Fruit fly (Drosophila melanogaster) whole organism, embryonic: Measurements from ENCODE around the gene MEP-1.

Experiments
- Awh ChIP-seq: fragments of 200-800 bp; sonication (Bioruptor generic); IDR thresholded peaks from 2 replicates; pipeline ENCODE4, ENCODE4 v1.3.6; 2022; ENCODE audit warnings: missing biosample characterization, missing genetic modification characterization
- CG10147 ChIP-seq: fragments of 200-800 bp; sonication (Bioruptor generic); optimal IDR thresholded peaks from 2 replicates; lab custom pipeline; 2019; ENCODE audit warnings: missing biosample characterization, mild to moderate bottlenecking, missing genetic modification characterization, moderate library complexity
- CG10366 ChIP-seq: fragments of 200-800 bp; sonication (Bioruptor generic); IDR thresholded peaks from 2 replicates; pipeline ENCODE4 v1.3.6; 2022; ENCODE audit warnings: missing biosample characterization, missing genetic modification characterization
- CG10543 ChIP-seq: fragments of 200-800 bp; sonication (Bioruptor generic); optimal IDR thresholded peaks from 3 replicates; lab custom pipeline; 2017; ENCODE audit warnings: missing biosample characterization, mild to moderate bottlenecking, missing genetic modification characterization, moderate library complexity
- CG10979 ChIP-seq: fragments of 200-800 bp; sonication (Bioruptor generic); optimal IDR thresholded peaks from 2 replicates; lab custom pipeline; 2018; ENCODE audit warnings: missing biosample characterization, mild to moderate bottlenecking, missing genetic modification characterization, moderate library complexity
- CG1233 ChIP-seq: fragments of 200-800 bp; sonication (Bioruptor generic); optimal IDR thresholded peaks from 4 replicates; lab custom pipeline; 2018; ENCODE audit warnings: missing biosample characterization, mild to moderate bottlenecking, missing genetic modification characterization
- CG13775 ChIP-seq: fragments of 200-800 bp; sonication (Bioruptor generic); optimal IDR thresholded peaks from 3 replicates; lab custom pipeline; 2017; ENCODE audit warnings: missing biosample characterization, mild to moderate bottlenecking, missing genetic modification characterization
- CG14860 ChIP-seq: fragments of 200-800 bp; sonication (Bioruptor generic); IDR thresholded peaks from 3 replicates; pipeline ENCODE4 v1.3.6; 2022; ENCODE audit warnings: missing biosample characterization, missing genetic modification characterization; ENCODE audit not compliant: partially characterized antibody
- CG15514 ChIP-seq: fragments of 200-800 bp; sonication (Bioruptor generic); optimal IDR thresholded peaks from 3 replicates; lab custom pipeline; 2017; ENCODE audit warnings: missing biosample characterization, missing genetic modification characterization, mild to moderate bottlenecking, moderate library complexity, missing genetic modification reagents
- CG16815 ChIP-seq: fragments of 200-800 bp; sonication (Bioruptor generic); optimal IDR thresholded peaks from 3 replicates; lab custom pipeline; 2017; ENCODE audit warnings: missing biosample characterization, mild to moderate bottlenecking, missing genetic modification characterization
- CG18764 ChIP-seq: fragments of 200-800 bp; sonication (Bioruptor generic); optimal IDR thresholded peaks from 3 replicates; lab custom pipeline; 2016; ENCODE audit warnings: missing biosample characterization, missing genetic modification characterization
- CG30403 ChIP-seq: fragments of 200-800 bp; sonication (Bioruptor generic); optimal IDR thresholded peaks from 3 replicates; lab custom pipeline; 2016; ENCODE audit warnings: missing biosample characterization, missing genetic modification characterization
- CG31441 ChIP-seq: fragments of 200-800 bp; sonication (Bioruptor generic); IDR thresholded peaks from 2 replicates; pipeline ENCODE4 v1.3.6; 2022; ENCODE audit warnings: missing biosample characterization, missing genetic modification characterization
- CG33557 ChIP-seq: fragments of 200-800 bp; sonication (Bioruptor generic); optimal IDR thresholded peaks from 2 replicates; lab custom pipeline; 2019; ENCODE audit warnings: missing biosample characterization, mild to moderate bottlenecking, missing genetic modification characterization, moderate library complexity
- CG3407 ChIP-seq: fragments of 200-800 bp; sonication (Bioruptor generic); optimal IDR thresholded peaks from 2 replicates; lab custom pipeline; 2018; ENCODE audit warnings: missing biosample characterization, mild to moderate bottlenecking, missing genetic modification characterization
- CG34224 ChIP-seq: fragments of 200-800 bp; sonication (Bioruptor generic); IDR thresholded peaks from 3 replicates; pipeline ENCODE4 v1.3.6; 2022; ENCODE audit warnings: missing biosample characterization, missing genetic modification characterization; ENCODE audit not compliant: partially characterized antibody
- CG4404 ChIP-seq: fragments of 200-800 bp; sonication (Bioruptor generic); IDR thresholded peaks from 2 replicates; pipeline ENCODE4 v1.3.6; 2022; ENCODE audit warnings: missing biosample characterization, missing genetic modification characterization
- CG6683 ChIP-seq: fragments of 200-800 bp; sonication (Bioruptor generic); optimal IDR thresholded peaks from 2 replicates; lab custom pipeline; 2017; ENCODE audit warnings: missing biosample characterization, mild to moderate bottlenecking, missing genetic modification characterization, missing genetic modification reagents
- CG8924 ChIP-seq: fragments of 200-800 bp; optimal IDR thresholded peaks from 3 replicates; lab custom pipeline; 2019; ENCODE audit warnings: missing biosample characterization, mild to moderate bottlenecking, missing genetic modification characterization, moderate library complexity
- CG9609 ChIP-seq: fragments of 200-800 bp; sonication (Bioruptor generic); optimal IDR thresholded peaks from 3 replicates; lab custom pipeline; 2016; ENCODE audit warnings: missing biosample characterization, missing genetic modification characterization
- CTCF ChIP-seq: fragments of 200-800 bp; sonication (Bioruptor generic); optimal IDR thresholded peaks from 2 replicates; lab custom pipeline; 2017; ENCODE audit warnings: missing biosample characterization, mild to moderate bottlenecking, missing genetic modification characterization, moderate library complexity
- Dad ChIP-seq: fragments of 200-800 bp; sonication (Bioruptor generic); optimal IDR thresholded peaks from 3 replicates; lab custom pipeline; 2016; ENCODE audit warnings: missing biosample characterization, missing genetic modification characterization
- Ets65A ChIP-seq: fragments of 200-800 bp; sonication (Bioruptor generic); peaks from one replicate; lab custom pipeline; 2016; ENCODE audit warnings: missing biosample characterization, missing genetic modification characterization
- HLH4C ChIP-seq: fragments of 200-800 bp; sonication (Bioruptor generic); IDR thresholded peaks from 3 replicates; pipeline ENCODE4 v1.3.6; 2022; ENCODE audit warnings: missing biosample characterization, missing genetic modification characterization; ENCODE audit not compliant: partially characterized antibody
- Hr78 ChIP-seq, 2 experiments: fragments of 200-800 bp in 1 of 2; fragments of >200 bp in 1 of 2; sonication (Bioruptor generic) in 1 of 2; optimal IDR thresholded peaks; 2 replicates each; lab custom pipeline; 2017 to 2019; ENCODE audit warnings: missing biosample characterization in 2 of 2, missing genetic modification characterization in 2 of 2, mild to moderate bottlenecking in 1 of 2, moderate library complexity in 1 of 2
- Meics ChIP-seq: fragments of 200-800 bp; sonication (Bioruptor generic); optimal IDR thresholded peaks from 2 replicates; lab custom pipeline; 2017; ENCODE audit warnings: missing biosample characterization, mild to moderate bottlenecking, missing genetic modification characterization
- Nf-YB ChIP-seq: fragments of 200-800 bp; sonication (Bioruptor generic); optimal IDR thresholded peaks from 3 replicates; lab custom pipeline; 2019; ENCODE audit warnings: missing biosample characterization, mild to moderate bottlenecking, missing genetic modification characterization, moderate library complexity
- Nf-YC ChIP-seq: fragments of 200-800 bp; optimal IDR thresholded peaks from 3 replicates; lab custom pipeline; 2019; ENCODE audit warnings: missing biosample characterization, mild to moderate bottlenecking, missing genetic modification characterization, moderate library complexity
- Sox102F ChIP-seq: fragments of 200-800 bp; sonication (Bioruptor generic); optimal IDR thresholded peaks from 2 replicates; lab custom pipeline; 2018; ENCODE audit warnings: missing biosample characterization, mild to moderate bottlenecking, missing genetic modification characterization, moderate library complexity
- Ssrp ChIP-seq: fragments of 200-800 bp; sonication (Bioruptor generic); optimal IDR thresholded peaks from 2 replicates; lab custom pipeline; 2018; ENCODE audit warnings: missing biosample characterization, mild to moderate bottlenecking, missing genetic modification characterization, moderate library complexity
- YL-1 ChIP-seq: fragments of 200-800 bp; sonication (Bioruptor generic); optimal IDR thresholded peaks from 3 replicates; lab custom pipeline; 2017; ENCODE audit warnings: missing biosample characterization, mild to moderate bottlenecking, missing genetic modification characterization
- ab ChIP-seq: fragments of 200-800 bp; sonication (Bioruptor generic); optimal IDR thresholded peaks from 2 replicates; lab custom pipeline; 2016; ENCODE audit warnings: missing biosample characterization, missing genetic modification characterization
- ase ChIP-seq: fragments of 200-800 bp; sonication (Bioruptor generic); IDR thresholded peaks from 3 replicates; pipeline ENCODE4 v1.3.6; 2022; ENCODE audit warnings: missing biosample characterization, missing genetic modification characterization
- crc ChIP-seq: fragments of 200-800 bp; sonication (Bioruptor generic); optimal IDR thresholded peaks from 2 replicates; lab custom pipeline; 2016; ENCODE audit warnings: missing biosample characterization, missing genetic modification characterization
- dati ChIP-seq: fragments of 200-800 bp; sonication (Bioruptor generic); IDR thresholded peaks from 2 replicates; pipeline ENCODE4 v1.3.6; 2022; ENCODE audit warnings: missing biosample characterization, missing genetic modification characterization
- gcm2 ChIP-seq: fragments of 200-800 bp; sonication (Bioruptor generic); optimal IDR thresholded peaks from 2 replicates; lab custom pipeline; 2016; ENCODE audit warnings: missing biosample characterization, missing genetic modification characterization
- gem ChIP-seq: fragments of 200-800 bp; sonication (Bioruptor generic); optimal IDR thresholded peaks from 2 replicates; lab custom pipeline; 2019; ENCODE audit warnings: missing biosample characterization, mild to moderate bottlenecking, missing genetic modification characterization, moderate library complexity
- grau ChIP-seq: fragments of 200-800 bp; optimal IDR thresholded peaks from 3 replicates; lab custom pipeline; 2019; ENCODE audit warnings: missing biosample characterization, mild to moderate bottlenecking, missing genetic modification characterization, moderate library complexity
- her ChIP-seq: fragments of 200-800 bp; sonication (Bioruptor generic); optimal IDR thresholded peaks from 2 replicates; lab custom pipeline; 2016; ENCODE audit warnings: missing biosample characterization, missing genetic modification characterization
- lbe ChIP-seq: fragments of 200-800 bp; sonication (Bioruptor generic); optimal IDR thresholded peaks from 2 replicates; lab custom pipeline; 2016; ENCODE audit warnings: missing biosample characterization, mild to moderate bottlenecking, missing genetic modification characterization
- lilli ChIP-seq: fragments of 200-800 bp; sonication (Bioruptor generic); optimal IDR thresholded peaks from 3 replicates; lab custom pipeline; 2016; ENCODE audit warnings: missing biosample characterization, missing genetic modification characterization
- lov ChIP-seq, 2 experiments: fragments of 200-800 bp in 1 of 2; fragments of >200 bp in 1 of 2; sonication (Bioruptor generic) in 1 of 2; IDR thresholded peaks in 1 of 2; optimal IDR thresholded peaks in 1 of 2; 2 replicates in 1 of 2; 3 replicates in 1 of 2; pipeline versions ENCODE4 v1.3.6 to Lab custom; 2017 to 2022; ENCODE audit warnings: missing biosample characterization in 1 of 2, missing genetic modification characterization in 1 of 2
- luna ChIP-seq: fragments of 200-800 bp; sonication (Bioruptor generic); optimal IDR thresholded peaks from 2 replicates; lab custom pipeline; 2016; ENCODE audit warnings: missing biosample characterization, missing genetic modification characterization
- maf-S ChIP-seq: fragments of 200-800 bp; sonication (Bioruptor generic); optimal IDR thresholded peaks from 2 replicates; lab custom pipeline; 2016; ENCODE audit warnings: missing biosample characterization, missing genetic modification characterization
- peb ChIP-seq: fragments of 200-800 bp; sonication (Bioruptor generic); IDR thresholded peaks from 2 replicates; pipeline ENCODE4 v1.3.6; 2022; ENCODE audit warnings: missing biosample characterization, missing genetic modification characterization
- pum ChIP-seq: fragments of 200-800 bp; sonication (Bioruptor generic); optimal IDR thresholded peaks from 2 replicates; lab custom pipeline; 2016; ENCODE audit warnings: missing biosample characterization, missing genetic modification characterization
- tna ChIP-seq: fragments of 200-800 bp; sonication (Bioruptor generic); IDR thresholded peaks from 2 replicates; pipeline ENCODE4 v1.3.6; 2022; ENCODE audit warnings: missing biosample characterization, missing genetic modification characterization; ENCODE audit not compliant: partially characterized antibody
- vvl ChIP-seq: fragments of 200-800 bp; sonication (Bioruptor generic); IDR thresholded peaks from 2 replicates; pipeline ENCODE4 v1.3.6; 2022; ENCODE audit warnings: missing biosample characterization, missing genetic modification characterization
- zen2 ChIP-seq: fragments of 200-800 bp; sonication (Bioruptor generic); IDR thresholded peaks from 3 replicates; pipeline ENCODE4 v1.3.6; 2022; ENCODE audit warnings: missing biosample characterization, missing genetic modification characterization; ENCODE audit not compliant: partially characterized antibody
- zfh1 ChIP-seq: fragments of 200-800 bp; sonication (Bioruptor generic); IDR thresholded peaks from 3 replicates; pipeline ENCODE4 v1.3.6; 2022; ENCODE audit warnings: missing biosample characterization, missing genetic modification characterization

Gene MEP-1

dm6 chr3L:2581857-2582256, 49.7 kb upstream of the MEP-1 start (continued):
- TF ChIP-seq Hr78 (GFP tag; optimal IDR thresholded peaks at IDR 0.05; lab: Kevin White, UChicago) (no peak), lilli (GFP tag; lab: Kevin White, UChicago) (no peak), CTCF (GFP tag; lab: Kevin White, UChicago) (no peak), crc (GFP tag; lab: Kevin White, UChicago) (no peak), dati (GFP tag; lab: Robert Waterston, UW) (no peak), CG3407 (GFP tag; lab: Kevin White, UChicago) (no peak), lov (optimal IDR thresholded peaks at IDR 0.05; lab: Kevin White, UChicago) (no peak), lov (GFP tag; IDR thresholded peaks at IDR 0.05; lab: Robert Waterston, UW) (no peak), grau (tag; lab: Kevin White, UChicago) (peak; percentile 93), CG15514 (GFP tag; lab: Kevin White, UChicago) (no peak)

DNA sequence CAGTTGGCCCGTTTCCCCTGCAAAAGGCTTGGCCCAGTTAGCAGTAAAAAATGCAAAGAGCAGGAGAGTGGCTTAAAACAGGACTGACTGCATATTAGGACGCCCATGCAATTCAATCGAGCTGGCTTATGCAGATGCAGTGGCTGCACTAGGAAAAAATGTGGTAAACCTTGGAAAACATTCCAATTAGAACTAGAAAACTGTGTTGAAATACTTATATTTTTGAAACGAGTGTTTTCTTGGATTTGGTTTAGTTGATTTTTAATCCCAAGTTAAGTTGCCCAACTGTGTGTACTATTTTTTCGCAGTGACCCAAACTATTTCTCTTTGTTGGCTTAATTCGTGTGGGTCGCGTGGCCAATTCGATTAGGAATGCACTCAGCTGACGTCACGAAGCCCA, 49.2 kb upstream of the MEP-1 start:
- TF ChIP-seq zen2: no peak
- no peak for TF ChIP-seq Dad (GFP tag; lab: Kevin White, UChicago)
- TF ChIP-seq peb: no peak
- no peak for TF ChIP-seq CG18764
- no peak for TF ChIP-seq CG6683 (GFP tag; lab: Kevin White, UChicago)
- no peak for TF ChIP-seq CG8924 (tag; lab: Kevin White, UChicago)
- TF ChIP-seq CG31441 (GFP tag; lab: Robert Waterston, UW): no peak
- no peak for TF ChIP-seq CG10543
- TF ChIP-seq vvl (GFP tag; lab: Robert Waterston, UW): peak; percentile 49
- TF ChIP-seq Awh (GFP tag; lab: Robert Waterston, UW): peak; percentile 41; the same call in 1 of the 2 replicates
- no peak for TF ChIP-seq YL-1 (GFP tag; lab: Kevin White, UChicago)
- no peak for TF ChIP-seq CG34224 (GFP tag; lab: Robert Waterston, UW)
- no peak for TF ChIP-seq Nf-YB (GFP tag; lab: Kevin White, UChicago)
- no peak for TF ChIP-seq CG10366 (GFP tag; lab: Robert Waterston, UW)
- no peak for TF ChIP-seq tna
- no peak for TF ChIP-seq CG16815 (GFP tag; lab: Kevin White, UChicago)
- TF ChIP-seq Meics (GFP tag; lab: Kevin White, UChicago): no peak
- TF ChIP-seq CG9609: no peak
- no peak for TF ChIP-seq CG10147
- peak; percentile 4 for TF ChIP-seq Sox102F (GFP tag; lab: Kevin White, UChicago)
- no peak for TF ChIP-seq HLH4C (GFP tag; lab: Robert Waterston, UW)
- TF ChIP-seq lbe (GFP tag; lab: Kevin White, UChicago): no peak
- TF ChIP-seq CG14860: no peak
- no peak for TF ChIP-seq CG10979 (tag; lab: Kevin White, UChicago)
- no peak for TF ChIP-seq pum (GFP tag; lab: Kevin White, UChicago)
- no peak for TF ChIP-seq CG13775 (GFP tag; lab: Kevin White, UChicago)
- no peak for TF ChIP-seq her (GFP tag; lab: Kevin White, UChicago)
- TF ChIP-seq gcm2: no peak
- no peak for TF ChIP-seq Nf-YC (tag; lab: Kevin White, UChicago)
- no peak for TF ChIP-seq gem (tag; lab: Kevin White, UChicago)
- TF ChIP-seq CG1233 (GFP tag; lab: Kevin White, UChicago): no peak
- peak; percentile 43; the same call in 1 of the 3 replicates for TF ChIP-seq zfh1 (GFP tag; lab: Robert Waterston, UW)
- TF ChIP-seq ab (GFP tag; lab: Kevin White, UChicago): no peak
- TF ChIP-seq CG4404: no peak
- no peak for TF ChIP-seq luna (GFP tag; lab: Kevin White, UChicago)
- no peak for TF ChIP-seq CG30403 (GFP tag; lab: Kevin White, UChicago)
- no peak for TF ChIP-seq Ssrp (tag; lab: Kevin White, UChicago)
- no peak for TF ChIP-seq CG33557 (GFP tag; lab: Kevin White, UChicago)
- TF ChIP-seq Ets65A: peak; percentile 92
- TF ChIP-seq maf-S (GFP tag; lab: Kevin White, UChicago): no peak
- no peak for TF ChIP-seq ase (GFP tag; lab: Robert Waterston, UW)
